Fruit fly (Drosophila melanogaster) whole organism, embryonic: ENCODE results near the gene eIF2alpha.

Experiments used
- BEAF-32 ChIP-seq: fragments of 200-800 bp; sonication (Bioruptor generic); optimal IDR thresholded peaks from 3 replicates; lab custom pipeline; 2017; ENCODE audit warnings: missing biosample characterization, missing genetic modification characterization, mild to moderate bottlenecking, moderate library complexity, missing genetic modification reagents
- CG10321 ChIP-seq: fragments of 200-800 bp; sonication (Bioruptor generic); IDR thresholded peaks from 2 replicates; pipeline ENCODE4 v1.3.6; 2022; ENCODE audit warnings: missing biosample characterization, missing genetic modification characterization
- CG10462 ChIP-seq: fragments of 200-800 bp; sonication (Bioruptor generic); optimal IDR thresholded peaks from 2 replicates; lab custom pipeline; 2016; ENCODE audit warnings: missing biosample characterization, missing genetic modification characterization
- CG11723 ChIP-seq: fragments of 200-800 bp; sonication (Bioruptor generic); optimal IDR thresholded peaks from 2 replicates; lab custom pipeline; 2017; ENCODE audit warnings: missing biosample characterization, mild to moderate bottlenecking, missing genetic modification characterization
- CG12104 ChIP-seq: fragments of 200-800 bp; sonication (Bioruptor generic); optimal IDR thresholded peaks from 3 replicates; lab custom pipeline; 2016; ENCODE audit warnings: missing biosample characterization, missing genetic modification characterization
- CG12299 ChIP-seq: fragments of 200-800 bp; sonication (Bioruptor generic); optimal IDR thresholded peaks from 2 replicates; lab custom pipeline; 2018; ENCODE audit warnings: missing biosample characterization, mild to moderate bottlenecking, missing genetic modification characterization
- CG12391 ChIP-seq: fragments of 200-800 bp; sonication (Bioruptor generic); optimal IDR thresholded peaks from 3 replicates; lab custom pipeline; 2018; ENCODE audit warnings: missing biosample characterization, mild to moderate bottlenecking, missing genetic modification characterization, moderate library complexity
- CG12744 ChIP-seq: fragments of 200-800 bp; sonication (Bioruptor generic); optimal IDR thresholded peaks from 2 replicates; lab custom pipeline; 2016; ENCODE audit warnings: missing biosample characterization, missing genetic modification characterization
- CG13894 ChIP-seq: fragments of 200-800 bp; sonication (Bioruptor generic); optimal IDR thresholded peaks from 3 replicates; lab custom pipeline; 2018; ENCODE audit warnings: missing biosample characterization, mild to moderate bottlenecking, missing genetic modification characterization, moderate library complexity
- CG15011 ChIP-seq: fragments of 200-800 bp; sonication (Bioruptor generic); optimal IDR thresholded peaks from 3 replicates; lab custom pipeline; 2018; ENCODE audit warnings: missing biosample characterization, mild to moderate bottlenecking, missing genetic modification characterization
- CG16779 ChIP-seq: fragments of 200-800 bp; sonication (Bioruptor generic); IDR thresholded peaks from 2 replicates; pipeline ENCODE4 v1.3.6; 2022; ENCODE audit warnings: missing biosample characterization, missing genetic modification characterization
- CG17612 ChIP-seq: fragments of 200-800 bp; sonication (Bioruptor generic); IDR thresholded peaks from 2 replicates; pipeline ENCODE4 v1.3.6; 2022; ENCODE audit warnings: missing biosample characterization, missing genetic modification characterization
- CG18599 ChIP-seq: fragments of 200-800 bp; sonication (Bioruptor generic); optimal IDR thresholded peaks from 3 replicates; lab custom pipeline; 2017; ENCODE audit warnings: missing biosample characterization, missing genetic modification characterization, mild to moderate bottlenecking, moderate library complexity, missing genetic modification reagents
- CG30020 ChIP-seq: fragments of 200-800 bp; optimal IDR thresholded peaks from 2 replicates; lab custom pipeline; 2019; ENCODE audit warnings: missing biosample characterization, mild to moderate bottlenecking, missing genetic modification characterization, moderate library complexity
- CG30403 ChIP-seq: fragments of 200-800 bp; sonication (Bioruptor generic); optimal IDR thresholded peaks from 3 replicates; lab custom pipeline; 2016; ENCODE audit warnings: missing biosample characterization, missing genetic modification characterization
- CG32767 ChIP-seq: fragments of 200-800 bp; sonication (Bioruptor generic); IDR thresholded peaks from 2 replicates; pipeline ENCODE4 v1.3.6; 2022; ENCODE audit warnings: missing biosample characterization, missing genetic modification characterization
- CG4328 ChIP-seq: fragments of 200-800 bp; sonication (Bioruptor generic); optimal IDR thresholded peaks from 3 replicates; lab custom pipeline; 2017; ENCODE audit warnings: missing biosample characterization, missing genetic modification reagents, missing genetic modification characterization
- CG4854 ChIP-seq: fragments of 200-800 bp; sonication (Bioruptor generic); optimal IDR thresholded peaks from 2 replicates; lab custom pipeline; 2016; ENCODE audit warnings: missing biosample characterization, missing genetic modification characterization, inconsistent platforms
- CG5953 ChIP-seq: fragments of 200-800 bp; sonication (Bioruptor generic); IDR thresholded peaks from 2 replicates; pipeline ENCODE4 v1.3.6; 2022; ENCODE audit warnings: missing biosample characterization, missing genetic modification characterization
- CG7963 ChIP-seq: fragments of 200-800 bp; sonication (Bioruptor generic); IDR thresholded peaks from 3 replicates; pipeline ENCODE4 v1.3.6; 2022; ENCODE audit warnings: missing biosample characterization, missing genetic modification characterization; ENCODE audit not compliant: partially characterized antibody
- CG9215 ChIP-seq: fragments of 200-800 bp; sonication (Bioruptor generic); IDR thresholded peaks from 2 replicates; pipeline ENCODE4 v1.3.6; 2022; ENCODE audit warnings: missing biosample characterization, missing genetic modification characterization
- CG9609 ChIP-seq: fragments of 200-800 bp; sonication (Bioruptor generic); optimal IDR thresholded peaks from 3 replicates; lab custom pipeline; 2016; ENCODE audit warnings: missing biosample characterization, missing genetic modification characterization
- CG9817 ChIP-seq: fragments of 200-800 bp; sonication (Bioruptor generic); optimal IDR thresholded peaks from 2 replicates; lab custom pipeline; 2018; ENCODE audit warnings: missing biosample characterization, mild to moderate bottlenecking, missing genetic modification characterization, moderate library complexity
- CG9932 ChIP-seq: fragments of 200-800 bp; sonication (Bioruptor generic); IDR thresholded peaks from 2 replicates; pipeline ENCODE4 v1.3.6; 2022; ENCODE audit warnings: missing biosample characterization, missing genetic modification characterization
- Chrac-16 ChIP-seq: fragments of 200-800 bp; sonication (Bioruptor generic); optimal IDR thresholded peaks from 3 replicates; lab custom pipeline; 2016; ENCODE audit warnings: missing biosample characterization, missing genetic modification characterization
- CrebB ChIP-seq: fragments of 200-800 bp; sonication (Bioruptor generic); optimal IDR thresholded peaks from 3 replicates; lab custom pipeline; 2018; ENCODE audit warnings: missing biosample characterization, mild to moderate bottlenecking, missing genetic modification characterization
- Dref ChIP-seq: fragments of 200-800 bp; sonication (Bioruptor generic); IDR thresholded peaks from 2 replicates; pipeline ENCODE4 v1.3.6; 2022; ENCODE audit warnings: missing biosample characterization, missing genetic modification characterization
- Drgx ChIP-seq: fragments of 200-800 bp; sonication (Bioruptor generic); IDR thresholded peaks from 2 replicates; pipeline ENCODE4 v1.3.6; 2022; ENCODE audit warnings: missing biosample characterization, missing genetic modification characterization
- H2.0 ChIP-seq: fragments of 200-800 bp; sonication (Bioruptor generic); IDR thresholded peaks from 2 replicates; pipeline ENCODE4 v1.3.6; 2022; ENCODE audit warnings: missing biosample characterization, missing genetic modification characterization
- Sox102F ChIP-seq: fragments of 200-800 bp; sonication (Bioruptor generic); optimal IDR thresholded peaks from 2 replicates; lab custom pipeline; 2018; ENCODE audit warnings: missing biosample characterization, mild to moderate bottlenecking, missing genetic modification characterization, moderate library complexity
- Stat92E ChIP-seq, 3 experiments: fragments of >200 bp in 2 of 3; fragments of 200-800 bp in 1 of 3; sonication (Bioruptor generic) in 1 of 3; optimal IDR thresholded peaks; 2 replicates each; lab custom pipeline; 2017 to 2019; ENCODE audit warnings: missing biosample characterization in 3 of 3, missing genetic modification characterization in 3 of 3, mild to moderate bottlenecking in 1 of 3, moderate library complexity in 1 of 3
- ap ChIP-seq: fragments of 200-800 bp; sonication (Bioruptor generic); IDR thresholded peaks from 2 replicates; pipeline ENCODE4 v1.3.6; 2022; ENCODE audit warnings: missing biosample characterization, missing genetic modification characterization
- bcd ChIP-seq: fragments of 200-800 bp; sonication (Bioruptor generic); optimal IDR thresholded peaks from 2 replicates; lab custom pipeline; 2017; ENCODE audit warnings: missing biosample characterization, mild to moderate bottlenecking, missing genetic modification characterization
- btn ChIP-seq: fragments of 200-800 bp; sonication (Bioruptor generic); optimal IDR thresholded peaks from 2 replicates; lab custom pipeline; 2016; ENCODE audit warnings: missing biosample characterization, missing genetic modification characterization
- cas ChIP-seq: fragments of 200-800 bp; sonication (Bioruptor generic); IDR thresholded peaks from 2 replicates; pipeline ENCODE4 v1.3.6; 2022; ENCODE audit warnings: missing biosample characterization, missing genetic modification characterization
- caup ChIP-seq: fragments of 200-800 bp; sonication (Bioruptor generic); optimal IDR thresholded peaks from 3 replicates; lab custom pipeline; 2017; ENCODE audit warnings: missing biosample characterization, mild to moderate bottlenecking, missing genetic modification characterization, moderate library complexity; ENCODE audit not compliant: severe bottlenecking
- cwo ChIP-seq: fragments of 200-800 bp; sonication (Bioruptor generic); optimal IDR thresholded peaks from 3 replicates; lab custom pipeline; 2017; ENCODE audit warnings: missing biosample characterization, missing genetic modification characterization, mild to moderate bottlenecking, moderate library complexity, missing genetic modification reagents
- dan ChIP-seq: fragments of 200-800 bp; sonication (Bioruptor generic); IDR thresholded peaks from 2 replicates; pipeline ENCODE4 v1.3.6; 2022; ENCODE audit warnings: missing biosample characterization, missing genetic modification characterization
- disco-r ChIP-seq: fragments of 200-800 bp; sonication (Bioruptor generic); optimal IDR thresholded peaks from 2 replicates; lab custom pipeline; 2016; ENCODE audit warnings: missing biosample characterization, missing genetic modification characterization
- dmrt11E ChIP-seq: fragments of 200-800 bp; sonication (Bioruptor generic); optimal IDR thresholded peaks from 3 replicates; lab custom pipeline; 2018; ENCODE audit warnings: missing biosample characterization, mild to moderate bottlenecking, missing genetic modification characterization, moderate library complexity
- grau ChIP-seq: fragments of 200-800 bp; optimal IDR thresholded peaks from 3 replicates; lab custom pipeline; 2019; ENCODE audit warnings: missing biosample characterization, mild to moderate bottlenecking, missing genetic modification characterization, moderate library complexity
- gsb-n ChIP-seq: fragments of 200-800 bp; sonication (Bioruptor generic); optimal IDR thresholded peaks from 3 replicates; lab custom pipeline; 2018; ENCODE audit warnings: missing biosample characterization, mild to moderate bottlenecking, missing genetic modification characterization
- gt ChIP-seq: fragments of 200-800 bp; sonication (Bioruptor generic); IDR thresholded peaks from 2 replicates; pipeline ENCODE4 v1.3.6; 2022; ENCODE audit warnings: missing biosample characterization, missing genetic modification characterization
- ken ChIP-seq: fragments of 200-800 bp; sonication (Bioruptor generic); IDR thresholded peaks from 3 replicates; pipeline ENCODE4 v1.3.6; 2022; ENCODE audit warnings: missing biosample characterization, missing genetic modification characterization
- mld ChIP-seq: fragments of 200-800 bp; sonication (Bioruptor generic); IDR thresholded peaks from 3 replicates; pipeline ENCODE4 v1.3.6; 2022; ENCODE audit warnings: missing biosample characterization, missing genetic modification characterization; ENCODE audit not compliant: partially characterized antibody
- otp ChIP-seq: fragments of 200-800 bp; sonication (Bioruptor generic); IDR thresholded peaks from 3 replicates; pipeline ENCODE4, ENCODE4 v1.3.6; 2022; ENCODE audit warnings: missing biosample characterization, missing genetic modification characterization
- pho ChIP-seq: fragments of 200-800 bp; sonication (Bioruptor generic); optimal IDR thresholded peaks from 2 replicates; lab custom pipeline; 2016; ENCODE audit warnings: missing biosample characterization, missing genetic modification characterization
- so ChIP-seq: fragments of 200-800 bp; sonication (Bioruptor generic); IDR thresholded peaks from 3 replicates; pipeline ENCODE4 v1.3.6; 2022; ENCODE audit warnings: missing biosample characterization, missing genetic modification characterization
- stc ChIP-seq: fragments of 200-800 bp; sonication (Bioruptor generic); IDR thresholded peaks from 2 replicates; pipeline ENCODE4 v1.3.6; 2022; ENCODE audit warnings: missing biosample characterization, missing genetic modification characterization
- stwl ChIP-seq: fragments of 200-800 bp; sonication (Bioruptor generic); optimal IDR thresholded peaks from 3 replicates; lab custom pipeline; 2018; ENCODE audit warnings: missing biosample characterization, mild to moderate bottlenecking, missing genetic modification characterization, moderate library complexity
- wor ChIP-seq: fragments of 200-800 bp; sonication (Bioruptor generic); IDR thresholded peaks from 2 replicates; pipeline ENCODE4 v1.3.6; 2022; ENCODE audit warnings: missing biosample characterization, missing genetic modification characterization

Gene eIF2alpha

dm6 chrX:16426478-16427052 is 20.2 kb downstream of the eIF2alpha start (continued):
- TF ChIP-seq BEAF-32 (GFP tag; lab: Kevin White, UChicago) (peak; percentile 9), CrebB (tag; lab: Kevin White, UChicago) (no peak), stc (GFP tag; lab: Robert Waterston, UW) (no peak), CG9215 (GFP tag; lab: Robert Waterston, UW) (no peak), gsb-n (tag; lab: Kevin White, UChicago) (no peak), CG18599 (GFP tag; lab: Kevin White, UChicago) (peak; percentile 14), CG12104 (GFP tag; lab: Kevin White, UChicago) (no peak), CG11723 (GFP tag; lab: Kevin White, UChicago) (no peak), Sox102F (GFP tag; lab: Kevin White, UChicago) (no peak), CG30020 (tag; lab: Kevin White, UChicago) (no peak), CG12744 (no peak), dan (no peak), so (GFP tag; lab: Robert Waterston, UW) (0 out of 3 replicates have a peak, but pooled peaks have one; percentile 36), pho (GFP tag; lab: Kevin White, UChicago) (no peak), cas (GFP tag; lab: Robert Waterston, UW) (no peak), CG9817 (tag; lab: Kevin White, UChicago) (no peak), mld (GFP tag; lab: Robert Waterston, UW) (no peak), CG17612 (GFP tag; lab: Robert Waterston, UW) (no peak), stwl (peak; percentile 13), Chrac-16 (GFP tag; lab: Kevin White, UChicago) (no peak), H2.0 (GFP tag; lab: Robert Waterston, UW) (no peak), dmrt11E (no peak), CG10321 (GFP tag; lab: Robert Waterston, UW) (no peak), CG13894 (tag; lab: Kevin White, UChicago) (peak; percentile 15), CG16779 (GFP tag; lab: Robert Waterston, UW) (no peak), CG5953 (no peak), ken (GFP tag; lab: Robert Waterston, UW) (no peak), Dref (peak; percentile 47), caup (GFP tag; lab: Kevin White, UChicago) (no peak), wor (GFP tag; lab: Robert Waterston, UW) (no peak), disco-r (GFP tag; lab: Kevin White, UChicago) (no peak), btn (GFP tag; lab: Kevin White, UChicago) (no peak), grau (tag; lab: Kevin White, UChicago) (peak; percentile 12), gt (GFP tag; lab: Robert Waterston, UW) (no peak), CG4854 (GFP tag; lab: Kevin White, UChicago) (no peak), Drgx (no peak), Stat92E (GFP tag; optimal IDR thresholded peaks at IDR 0.05; lab: Kevin White, UChicago) (peak in 1 of 3 experiments; percentile 13), otp (GFP tag; lab: Robert Waterston, UW) (no peak), CG15011 (GFP tag; lab: Kevin White, UChicago) (no peak), CG30403 (GFP tag; lab: Kevin White, UChicago) (no peak), CG10462 (GFP tag; lab: Kevin White, UChicago) (no peak), CG4328 (GFP tag; lab: Kevin White, UChicago) (no peak), CG12391 (tag; lab: Kevin White, UChicago) (peak; percentile 4), CG12299 (no peak), CG7963 (GFP tag; lab: Robert Waterston, UW) (no peak), CG9932 (GFP tag; lab: Robert Waterston, UW) (no peak), CG32767 (GFP tag; lab: Robert Waterston, UW) (0 out of 2 replicates have a peak, but pooled peaks have one; percentile 27), cwo (GFP tag; lab: Kevin White, UChicago) (no peak), bcd (GFP tag; lab: Kevin White, UChicago) (no peak), CG9609 (no peak), ap (GFP tag; lab: Robert Waterston, UW) (no peak)
